Fruit fly (Drosophila melanogaster) whole organism, pupa: ENCODE results near the gene AcCoAS.
A peak's percentile ranks its signal among the peaks of the same experiment; 100 is the strongest.

ENCODE experiments used
- CG14655 ChIP-seq: fragments of 200-800 bp; sonication (Bioruptor generic); optimal IDR thresholded peaks from 3 replicates; lab custom pipeline; 2017; ENCODE audit warnings: mild to moderate bottlenecking, missing biosample characterization, missing genetic modification reagents, missing genetic modification characterization
- Pif1B ChIP-seq: fragments of 200-800 bp; sonication (Bioruptor generic); optimal IDR thresholded peaks from 3 replicates; lab custom pipeline; 2016; ENCODE audit warnings: missing biosample characterization, missing genetic modification characterization

DNA sequence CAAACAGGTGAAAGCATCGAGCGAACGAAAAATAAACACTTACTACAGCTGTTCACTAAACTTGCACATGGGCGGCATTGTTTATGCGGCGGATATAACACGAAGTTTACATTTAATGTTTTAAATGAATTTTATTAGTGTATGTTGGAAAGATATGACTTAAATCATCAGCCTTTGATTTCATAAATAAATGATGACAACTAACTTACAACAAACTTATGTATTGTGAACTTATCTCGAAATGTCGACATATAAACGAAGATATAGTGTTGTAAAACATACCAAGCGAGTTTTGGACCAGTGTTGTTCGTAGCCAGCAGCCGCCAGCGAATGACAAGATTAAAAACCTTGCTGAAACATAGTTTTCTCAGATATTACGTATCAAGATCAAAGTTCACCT lies 24.4 kb upstream of the AcCoAS start, which contains the start of the genes CG11309 and CG7632:
- TF ChIP-seq Pif1B (GFP tag; lab: Kevin White, UChicago) (peak; percentile 99), CG14655 (GFP tag; lab: Kevin White, UChicago) (peak; percentile 99)
